Fruit fly (Drosophila melanogaster) whole organism, embryonic: ENCODE measurements around the gene Syn1.
A peak's percentile ranks its signal among the peaks of the same experiment; 100 is the strongest.

Experiments
- ATbp ChIP-seq: fragments of 200-800 bp; sonication (Bioruptor generic); optimal IDR thresholded peaks from 2 replicates; lab custom pipeline; 2017; ENCODE audit warnings: missing biosample characterization, mild to moderate bottlenecking, missing genetic modification characterization, missing genetic modification reagents
- B-H1 ChIP-seq: fragments of 200-800 bp; sonication (Bioruptor generic); IDR thresholded peaks from 3 replicates; pipeline ENCODE4 v1.3.6; 2022; ENCODE audit warnings: missing biosample characterization, missing genetic modification characterization
- BtbVII ChIP-seq: fragments of 200-800 bp; sonication (Bioruptor generic); optimal IDR thresholded peaks from 3 replicates; lab custom pipeline; 2017; ENCODE audit warnings: missing biosample characterization, mild to moderate bottlenecking, missing genetic modification characterization
- CG12219 ChIP-seq: fragments of 200-800 bp; sonication (Bioruptor generic); optimal IDR thresholded peaks from 3 replicates; lab custom pipeline; 2018; ENCODE audit warnings: missing biosample characterization, mild to moderate bottlenecking, missing genetic modification characterization
- CG12744 ChIP-seq: fragments of 200-800 bp; sonication (Bioruptor generic); optimal IDR thresholded peaks from 2 replicates; lab custom pipeline; 2016; ENCODE audit warnings: missing biosample characterization, missing genetic modification characterization
- CG14667 ChIP-seq: fragments of 200-800 bp; sonication (Bioruptor generic); IDR thresholded peaks from 2 replicates; pipeline ENCODE4 v1.3.6; 2022; ENCODE audit warnings: missing biosample characterization, missing genetic modification characterization
- CG17385 ChIP-seq: fragments of 200-800 bp; sonication (Bioruptor generic); optimal IDR thresholded peaks from 3 replicates; lab custom pipeline; 2018; ENCODE audit warnings: missing biosample characterization, mild to moderate bottlenecking, missing genetic modification characterization
- CG17612 ChIP-seq: fragments of 200-800 bp; sonication (Bioruptor generic); IDR thresholded peaks from 2 replicates; pipeline ENCODE4 v1.3.6; 2022; ENCODE audit warnings: missing biosample characterization, missing genetic modification characterization
- CG18262 ChIP-seq: fragments of 200-800 bp; optimal IDR thresholded peaks from 3 replicates; lab custom pipeline; 2019; ENCODE audit warnings: missing biosample characterization, mild to moderate bottlenecking, missing genetic modification characterization, moderate library complexity
- CG1832 ChIP-seq: fragments of 200-800 bp; sonication (Bioruptor generic); optimal IDR thresholded peaks from 2 replicates; lab custom pipeline; 2017; ENCODE audit warnings: missing biosample characterization, mild to moderate bottlenecking, missing genetic modification characterization, inconsistent platforms
- CG32767 ChIP-seq: fragments of 200-800 bp; sonication (Bioruptor generic); IDR thresholded peaks from 2 replicates; pipeline ENCODE4 v1.3.6; 2022; ENCODE audit warnings: missing biosample characterization, missing genetic modification characterization
- CG3838 ChIP-seq: fragments of 200-800 bp; sonication (Bioruptor generic); optimal IDR thresholded peaks from 3 replicates; lab custom pipeline; 2016; ENCODE audit warnings: missing biosample characterization, missing genetic modification characterization
- CG4617 ChIP-seq: fragments of 200-800 bp; sonication (Bioruptor generic); optimal IDR thresholded peaks from 3 replicates; lab custom pipeline; 2016; ENCODE audit warnings: missing biosample characterization, missing genetic modification characterization, borderline replicate concordance
- CG4854 ChIP-seq: fragments of 200-800 bp; sonication (Bioruptor generic); optimal IDR thresholded peaks from 2 replicates; lab custom pipeline; 2016; ENCODE audit warnings: missing biosample characterization, missing genetic modification characterization, inconsistent platforms
- CG6689 ChIP-seq: fragments of 200-800 bp; sonication (Bioruptor generic); IDR thresholded peaks from 2 replicates; pipeline ENCODE4 v1.3.6; 2022; ENCODE audit warnings: missing biosample characterization, missing genetic modification characterization
- CG7745 ChIP-seq: fragments of 200-800 bp; sonication (Bioruptor generic); optimal IDR thresholded peaks from 2 replicates; lab custom pipeline; 2018; ENCODE audit warnings: missing biosample characterization, mild to moderate bottlenecking, missing genetic modification characterization, moderate library complexity
- CG7839 ChIP-seq: fragments of 200-800 bp; sonication (Bioruptor generic); optimal IDR thresholded peaks from 3 replicates; lab custom pipeline; 2018; ENCODE audit warnings: missing biosample characterization, mild to moderate bottlenecking, missing genetic modification characterization, moderate library complexity
- CG8359 ChIP-seq: fragments of 200-800 bp; sonication (Bioruptor generic); optimal IDR thresholded peaks from 2 replicates; lab custom pipeline; 2017; ENCODE audit warnings: missing biosample characterization, mild to moderate bottlenecking, missing genetic modification characterization, borderline replicate concordance
- CG9727 ChIP-seq: fragments of 200-800 bp; sonication (Bioruptor generic); optimal IDR thresholded peaks from 3 replicates; lab custom pipeline; 2017; ENCODE audit warnings: missing biosample characterization, mild to moderate bottlenecking, missing genetic modification characterization
- CG9797 ChIP-seq: fragments of 200-800 bp; sonication (Bioruptor generic); optimal IDR thresholded peaks from 3 replicates; lab custom pipeline; 2018; ENCODE audit warnings: missing biosample characterization, mild to moderate bottlenecking, missing genetic modification characterization
- CkIIα-i1 ChIP-seq: fragments of 200-800 bp; sonication (Bioruptor generic); IDR thresholded peaks from 2 replicates; pipeline ENCODE4 v1.3.6; 2022; ENCODE audit warnings: missing biosample characterization, missing genetic modification characterization
- Dek ChIP-seq: fragments of 200-800 bp; sonication (Bioruptor generic); optimal IDR thresholded peaks from 3 replicates; lab custom pipeline; 2019; ENCODE audit warnings: missing biosample characterization, mild to moderate bottlenecking, missing genetic modification characterization, moderate library complexity
- Dll ChIP-seq: fragments of 200-800 bp; sonication (Bioruptor generic); IDR thresholded peaks from 4 replicates; pipeline ENCODE4 v1.3.6; 2022; ENCODE audit warnings: missing biosample characterization, missing genetic modification characterization; ENCODE audit not compliant: partially characterized antibody
- Doc3 ChIP-seq: fragments of 200-800 bp; sonication (Bioruptor generic); IDR thresholded peaks from 3 replicates; pipeline ENCODE4 v1.3.6; 2022; ENCODE audit warnings: missing biosample characterization, missing genetic modification characterization; ENCODE audit not compliant: partially characterized antibody
- Fer3 ChIP-seq: fragments of 200-800 bp; sonication (Bioruptor generic); optimal IDR thresholded peaks from 2 replicates; lab custom pipeline; 2018; ENCODE audit warnings: missing biosample characterization, mild to moderate bottlenecking, missing genetic modification characterization, moderate library complexity
- H2.0 ChIP-seq: fragments of 200-800 bp; sonication (Bioruptor generic); IDR thresholded peaks from 2 replicates; pipeline ENCODE4 v1.3.6; 2022; ENCODE audit warnings: missing biosample characterization, missing genetic modification characterization
- HLH4C ChIP-seq: fragments of 200-800 bp; sonication (Bioruptor generic); IDR thresholded peaks from 3 replicates; pipeline ENCODE4 v1.3.6; 2022; ENCODE audit warnings: missing biosample characterization, missing genetic modification characterization; ENCODE audit not compliant: partially characterized antibody
- MESR4 ChIP-seq: fragments of 200-800 bp; sonication (Bioruptor generic); optimal IDR thresholded peaks from 2 replicates; lab custom pipeline; 2018; ENCODE audit warnings: missing biosample characterization, mild to moderate bottlenecking, missing genetic modification characterization, moderate library complexity
- Mes4 ChIP-seq: fragments of 200-800 bp; sonication (Bioruptor generic); optimal IDR thresholded peaks from 2 replicates; lab custom pipeline; 2016; ENCODE audit warnings: missing biosample characterization, missing genetic modification characterization
- Oaz ChIP-seq: fragments of 200-800 bp; sonication (Bioruptor generic); IDR thresholded peaks from 2 replicates; pipeline ENCODE4 v1.3.6; 2022; ENCODE audit warnings: missing biosample characterization, missing genetic modification characterization
- Opbp ChIP-seq: fragments of 200-800 bp; sonication (Bioruptor generic); IDR thresholded peaks from 3 replicates; pipeline ENCODE4 v1.3.6; 2022; ENCODE audit warnings: missing biosample characterization, missing genetic modification characterization; ENCODE audit not compliant: partially characterized antibody
- Poxn ChIP-seq: fragments of 200-800 bp; sonication (Bioruptor generic); IDR thresholded peaks from 2 replicates; pipeline ENCODE4 v1.3.6; 2022; ENCODE audit warnings: missing biosample characterization, missing genetic modification characterization
- Ptx1 ChIP-seq: fragments of 200-800 bp; sonication (Bioruptor generic); IDR thresholded peaks from 2 replicates; pipeline ENCODE4 v1.3.6; 2022; ENCODE audit warnings: missing biosample characterization, missing genetic modification characterization
- Six4 ChIP-seq: fragments of 200-800 bp; sonication (Bioruptor generic); optimal IDR thresholded peaks from 2 replicates; lab custom pipeline; 2016; ENCODE audit warnings: missing biosample characterization, missing genetic modification characterization
- crp ChIP-seq, 2 experiments: fragments of 200-800 bp; sonication (Bioruptor generic); optimal IDR thresholded peaks; 2 replicates in 1 of 2; 3 replicates in 1 of 2; lab custom pipeline; 2017; ENCODE audit warnings: missing biosample characterization in 2 of 2, missing genetic modification characterization in 2 of 2, mild to moderate bottlenecking in 1 of 2, moderate library complexity in 1 of 2
- emc ChIP-seq: fragments of 200-800 bp; sonication (Bioruptor generic); optimal IDR thresholded peaks from 2 replicates; lab custom pipeline; 2016; ENCODE audit warnings: missing biosample characterization, missing genetic modification characterization
- fd102C ChIP-seq: fragments of 200-800 bp; sonication (Bioruptor generic); optimal IDR thresholded peaks from 2 replicates; lab custom pipeline; 2018; ENCODE audit warnings: missing biosample characterization, mild to moderate bottlenecking, missing genetic modification characterization, moderate library complexity
- fru ChIP-seq: fragments of >200 bp; optimal IDR thresholded peaks from 2 replicates; lab custom pipeline; 2017
- gfzf ChIP-seq: fragments of 200-800 bp; sonication (Bioruptor generic); optimal IDR thresholded peaks from 2 replicates; lab custom pipeline; 2016; ENCODE audit warnings: missing biosample characterization, mild to moderate bottlenecking, missing genetic modification characterization, moderate library complexity
- hth ChIP-seq: fragments of >200 bp; optimal IDR thresholded peaks from 2 replicates; lab custom pipeline; 2017; ENCODE audit warnings: inconsistent platforms
- lbe ChIP-seq: fragments of 200-800 bp; sonication (Bioruptor generic); optimal IDR thresholded peaks from 2 replicates; lab custom pipeline; 2016; ENCODE audit warnings: missing biosample characterization, mild to moderate bottlenecking, missing genetic modification characterization
- lov ChIP-seq, 2 experiments: fragments of 200-800 bp in 1 of 2; fragments of >200 bp in 1 of 2; sonication (Bioruptor generic) in 1 of 2; IDR thresholded peaks in 1 of 2; optimal IDR thresholded peaks in 1 of 2; 2 replicates in 1 of 2; 3 replicates in 1 of 2; pipeline versions ENCODE4 v1.3.6 to Lab custom; 2017 to 2022; ENCODE audit warnings: missing biosample characterization in 1 of 2, missing genetic modification characterization in 1 of 2
- mld ChIP-seq: fragments of 200-800 bp; sonication (Bioruptor generic); IDR thresholded peaks from 3 replicates; pipeline ENCODE4 v1.3.6; 2022; ENCODE audit warnings: missing biosample characterization, missing genetic modification characterization; ENCODE audit not compliant: partially characterized antibody
- nom ChIP-seq: fragments of 200-800 bp; sonication (Bioruptor generic); optimal IDR thresholded peaks from 2 replicates; lab custom pipeline; 2017; ENCODE audit warnings: missing biosample characterization, missing genetic modification characterization, mild to moderate bottlenecking, moderate library complexity, missing genetic modification reagents
- oc ChIP-seq: fragments of 200-800 bp; sonication (Bioruptor generic); optimal IDR thresholded peaks from 2 replicates; lab custom pipeline; 2018; ENCODE audit warnings: missing biosample characterization, mild to moderate bottlenecking, missing genetic modification characterization, moderate library complexity
- onecut ChIP-seq: fragments of 200-800 bp; sonication (Bioruptor generic); IDR thresholded peaks from 2 replicates; pipeline ENCODE4 v1.3.6; 2022; ENCODE audit warnings: missing biosample characterization, missing genetic modification characterization
- peb ChIP-seq: fragments of 200-800 bp; sonication (Bioruptor generic); IDR thresholded peaks from 2 replicates; pipeline ENCODE4 v1.3.6; 2022; ENCODE audit warnings: missing biosample characterization, missing genetic modification characterization
- psq ChIP-seq: fragments of 200-800 bp; sonication (Bioruptor generic); optimal IDR thresholded peaks from 2 replicates; lab custom pipeline; 2017; ENCODE audit warnings: missing biosample characterization, missing genetic modification characterization
- sisA ChIP-seq: fragments of 200-800 bp; sonication (Bioruptor generic); IDR thresholded peaks from 2 replicates; pipeline ENCODE4 v1.3.6; 2022; ENCODE audit warnings: missing biosample characterization, missing genetic modification characterization
- slp2 ChIP-seq: fragments of 200-800 bp; sonication (Bioruptor generic); optimal IDR thresholded peaks from 2 replicates; lab custom pipeline; 2016; ENCODE audit warnings: missing biosample characterization, missing genetic modification characterization

Gene Syn1

DNA sequence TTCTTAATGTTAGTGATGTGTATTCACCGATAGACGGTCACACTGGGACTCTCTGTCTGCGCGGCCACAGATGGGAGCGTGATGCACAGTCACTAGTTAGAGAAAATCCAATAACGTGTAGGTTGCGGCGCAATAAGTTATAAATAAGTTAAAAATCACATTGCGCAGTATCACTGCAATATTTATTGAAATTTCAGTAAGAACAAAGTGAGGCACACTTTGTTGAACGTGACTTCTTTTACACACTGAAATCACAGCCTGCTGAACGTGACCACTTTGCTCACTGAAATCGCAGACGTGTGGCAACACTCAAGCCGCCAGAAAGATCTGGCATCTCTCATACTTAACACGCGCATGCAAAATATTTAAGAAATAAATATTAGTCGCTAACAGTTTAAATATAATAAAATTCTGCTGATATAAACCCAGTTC, 41.7 kb downstream of the Syn1 start, which contains the start of the genes CG11247 and Polr2H (continued):
- TF ChIP-seq ATbp, result peak; percentile 62
- no peak for TF ChIP-seq CG7745 (tag; lab: Kevin White, UChicago)
- TF ChIP-seq CG9797 (GFP tag; lab: Kevin White, UChicago), result peak; percentile 90
- peak; percentile 79 for TF ChIP-seq Opbp (GFP tag; lab: Robert Waterston, UW)
- TF ChIP-seq HLH4C (GFP tag; lab: Robert Waterston, UW), result peak; percentile 67
- TF ChIP-seq CG32767 (GFP tag; lab: Robert Waterston, UW), result peak; percentile 77; the same call in 1 of the 2 replicates
- TF ChIP-seq CG17612 (GFP tag; lab: Robert Waterston, UW), result peak; percentile 81
- no peak for TF ChIP-seq lov (optimal IDR thresholded peaks at IDR 0.05; lab: Kevin White, UChicago)
- TF ChIP-seq lov (GFP tag; IDR thresholded peaks at IDR 0.05; lab: Robert Waterston, UW), result peak; percentile 81; the same call in 2 of the 3 replicates
- peak; percentile 83 for TF ChIP-seq Oaz (GFP tag; lab: Robert Waterston, UW)
- TF ChIP-seq emc, result peak; percentile 87
- TF ChIP-seq CG6689 (GFP tag; lab: Robert Waterston, UW), result peak; percentile 91
- TF ChIP-seq nom, result no peak
- peak; percentile 89 for TF ChIP-seq CG7839 (tag; lab: Kevin White, UChicago)
- TF ChIP-seq Mes4 (GFP tag; lab: Kevin White, UChicago), result peak; percentile 72
- TF ChIP-seq CkIIα-i1 (GFP tag; lab: Robert Waterston, UW), result peak; percentile 41; the same call in 1 of the 2 replicates
- peak; percentile 60 for TF ChIP-seq gfzf (GFP tag; lab: Kevin White, UChicago)
- TF ChIP-seq BtbVII (GFP tag; lab: Kevin White, UChicago), result peak; percentile 17
- peak; percentile 83 for TF ChIP-seq CG9727 (GFP tag; lab: Kevin White, UChicago)
- no peak for TF ChIP-seq CG1832 (GFP tag; lab: Kevin White, UChicago)
- peak; percentile 87 for TF ChIP-seq Dll (GFP tag; lab: Robert Waterston, UW)
- peak; percentile 96 for TF ChIP-seq Ptx1 (GFP tag; lab: Robert Waterston, UW)
- TF ChIP-seq hth (lab: Kevin White, UChicago), result no peak
- TF ChIP-seq Doc3 (GFP tag; lab: Robert Waterston, UW), result peak; percentile 71
- TF ChIP-seq CG12219, result peak; percentile 66
- peak; percentile 99 for TF ChIP-seq CG4617 (GFP tag; lab: Kevin White, UChicago)
- TF ChIP-seq CG8359 (GFP tag; lab: Kevin White, UChicago), result peak; percentile 57
- TF ChIP-seq mld (GFP tag; lab: Robert Waterston, UW), result no peak
- peak; percentile 81 for TF ChIP-seq Six4
- peak; percentile 77 for TF ChIP-seq peb (GFP tag; lab: Robert Waterston, UW)
- TF ChIP-seq crp (GFP tag; optimal IDR thresholded peaks at IDR 0.05; lab: Kevin White, UChicago), result peak in 1 of 2 experiments; percentile 66
- peak; percentile 86 for TF ChIP-seq B-H1
- peak; percentile 49 for TF ChIP-seq CG17385 (GFP tag; lab: Kevin White, UChicago)
- TF ChIP-seq CG18262 (tag; lab: Kevin White, UChicago), result peak; percentile 81
- no peak for TF ChIP-seq fd102C (GFP tag; lab: Kevin White, UChicago)
- peak; percentile 78 for TF ChIP-seq CG3838 (GFP tag; lab: Kevin White, UChicago)
- peak; percentile 81 for TF ChIP-seq Fer3
- TF ChIP-seq Dek (tag; lab: Kevin White, UChicago), result peak; percentile 77
- TF ChIP-seq CG14667 (GFP tag; lab: Robert Waterston, UW), result peak; percentile 91
- TF ChIP-seq slp2 (GFP tag; lab: Kevin White, UChicago), result peak; percentile 89
- TF ChIP-seq sisA, result peak; percentile 97
- peak; percentile 83 for TF ChIP-seq CG4854 (GFP tag; lab: Kevin White, UChicago)
- peak; percentile 71; the same call in 1 of the 2 replicates for TF ChIP-seq Poxn (GFP tag; lab: Robert Waterston, UW)
- TF ChIP-seq onecut, result peak; percentile 61
- peak; percentile 62 for TF ChIP-seq lbe (GFP tag; lab: Kevin White, UChicago)
- TF ChIP-seq psq (GFP tag; lab: Kevin White, UChicago), result peak; percentile 71
- TF ChIP-seq fru (lab: Kevin White, UChicago), result no peak
- TF ChIP-seq oc (tag; lab: Kevin White, UChicago), result peak; percentile 59
- no peak for TF ChIP-seq MESR4 (GFP tag; lab: Kevin White, UChicago)
- peak; percentile 80 for TF ChIP-seq CG12744
- TF ChIP-seq H2.0 (GFP tag; lab: Robert Waterston, UW), result peak; percentile 89
